Worm (Caenorhabditis elegans) whole organism, L3 larva: ENCODE results near the gene kxd-1.
A peak's percentile ranks its signal among the peaks of the same experiment; 100 is the strongest.

Source experiments
- R02D3.7 ChIP-seq: fragments of 150-350 bp; optimal IDR thresholded peaks from 2 replicates; lab custom pipeline; 2014; ENCODE audit warnings: missing biosample characterization, missing genetic modification characterization
- ZK546.5 ChIP-seq: sonication (generic microtip); optimal IDR thresholded peaks from 2 replicates; lab custom pipeline; 2017; ENCODE audit warnings: missing biosample characterization, missing genetic modification characterization
- ama-1 ChIP-seq: fragments of 150-350 bp; optimal IDR thresholded peaks from 2 replicates; lab custom pipeline; 2018
- ceh-28 ChIP-seq: fragments of 150-350 bp; optimal IDR thresholded peaks from 2 replicates; lab custom pipeline; 2014; ENCODE audit warnings: missing biosample characterization, missing genetic modification reagents, missing genetic modification characterization
- ceh-82 ChIP-seq: fragments of 150-350 bp; optimal IDR thresholded peaks from 2 replicates; lab custom pipeline; 2014; ENCODE audit warnings: missing biosample characterization, missing genetic modification characterization
- ceh-9 ChIP-seq: sonication (generic microtip); optimal IDR thresholded peaks from 2 replicates; lab custom pipeline; 2018; ENCODE audit warnings: missing biosample characterization, missing genetic modification characterization
- daf-12 ChIP-seq: fragments of 150-350 bp; optimal IDR thresholded peaks from 2 replicates; lab custom pipeline; 2014; ENCODE audit warnings: missing biosample characterization, missing genetic modification reagents, missing genetic modification characterization
- egl-27 ChIP-seq: sonication (generic microtip); optimal IDR thresholded peaks from 4 replicates; lab custom pipeline; 2017; ENCODE audit warnings: missing biosample characterization, missing genetic modification reagents, missing genetic modification characterization
- egl-5 ChIP-seq: fragments of 150-350 bp; optimal IDR thresholded peaks from 2 replicates; lab custom pipeline; 2017; ENCODE audit warnings: missing biosample characterization, missing genetic modification reagents, missing genetic modification characterization, inconsistent platforms
- elt-1 ChIP-seq: fragments of 150-350 bp; optimal IDR thresholded peaks from 2 replicates; lab custom pipeline; 2014; ENCODE audit warnings: missing biosample characterization, missing genetic modification characterization
- elt-3 ChIP-seq, 3 experiments: fragments of 150-350 bp in 1 of 3; sonication (generic microtip) in 2 of 3; optimal IDR thresholded peaks; 2 replicates in 2 of 3; 4 replicates in 1 of 3; lab custom pipeline; 2014 to 2017; ENCODE audit warnings: missing biosample characterization in 3 of 3, missing genetic modification characterization in 3 of 3
- eor-1 ChIP-seq, 2 experiments: fragments of 150-350 bp; optimal IDR thresholded peaks; 2 replicates each; lab custom pipeline; 2014 to 2018; ENCODE audit warnings: missing biosample characterization in 2 of 2, missing genetic modification characterization in 2 of 2
- fkh-10 ChIP-seq: sonication (generic microtip); optimal IDR thresholded peaks from 2 replicates; lab custom pipeline; 2017; ENCODE audit warnings: missing biosample characterization, missing genetic modification reagents, missing genetic modification characterization
- fkh-2 ChIP-seq: fragments of 150-350 bp; optimal IDR thresholded peaks from 2 replicates; lab custom pipeline; 2014; ENCODE audit warnings: missing biosample characterization, missing genetic modification reagents, missing genetic modification characterization
- fos-1 ChIP-seq: fragments of 150-350 bp; optimal IDR thresholded peaks from 2 replicates; lab custom pipeline; 2014; ENCODE audit warnings: missing biosample characterization, missing genetic modification characterization
- hmg-11 ChIP-seq: sonication (generic microtip); optimal IDR thresholded peaks from 2 replicates; lab custom pipeline; 2016; ENCODE audit warnings: missing genetic modification characterization, missing compliant biosample characterization
- lin-15B ChIP-seq: fragments of 150-350 bp; optimal IDR thresholded peaks from 2 replicates; lab custom pipeline; 2014; ENCODE audit warnings: missing biosample characterization, missing genetic modification characterization
- lin-39 ChIP-seq: fragments of 150-350 bp; optimal IDR thresholded peaks from 2 replicates; lab custom pipeline; 2018; ENCODE audit warnings: missing biosample characterization, missing genetic modification reagents, missing genetic modification characterization
- lsy-12 ChIP-seq: sonication (generic microtip); optimal IDR thresholded peaks from 2 replicates; lab custom pipeline; 2016; ENCODE audit warnings: mild to moderate bottlenecking, missing genetic modification characterization, missing compliant biosample characterization
- mdl-1 ChIP-seq: fragments of 150-350 bp; optimal IDR thresholded peaks from 2 replicates; lab custom pipeline; 2014; ENCODE audit warnings: missing biosample characterization, missing genetic modification characterization
- nfya-1 ChIP-seq: sonication (generic microtip); optimal IDR thresholded peaks from 2 replicates; lab custom pipeline; 2017; ENCODE audit warnings: missing genetic modification characterization, mild to moderate bottlenecking, missing compliant biosample characterization, antibody characterized with exemption, moderate library complexity; ENCODE audit not compliant: insufficient read depth
- nhr-11 ChIP-seq: fragments of 150-350 bp; optimal IDR thresholded peaks from 2 replicates; lab custom pipeline; 2014; ENCODE audit warnings: missing biosample characterization, missing genetic modification characterization
- nhr-12 ChIP-seq: fragments of 150-350 bp; optimal IDR thresholded peaks from 2 replicates; lab custom pipeline; 2014; ENCODE audit warnings: missing biosample characterization, missing genetic modification characterization
- nhr-23 ChIP-seq: fragments of 150-350 bp; optimal IDR thresholded peaks from 2 replicates; lab custom pipeline; 2014; ENCODE audit warnings: missing biosample characterization, missing genetic modification reagents, missing genetic modification characterization
- nhr-237 ChIP-seq: fragments of 150-350 bp; optimal IDR thresholded peaks from 2 replicates; lab custom pipeline; 2014; ENCODE audit warnings: missing biosample characterization, missing genetic modification characterization
- nhr-67 ChIP-seq: fragments of 150-350 bp; optimal IDR thresholded peaks from 2 replicates; lab custom pipeline; 2014; ENCODE audit warnings: missing biosample characterization, missing genetic modification characterization
- nhr-76 ChIP-seq: fragments of 150-350 bp; sonication (generic microtip); optimal IDR thresholded peaks from 5 replicates; lab custom pipeline; 2014; ENCODE audit warnings: missing biosample characterization, missing genetic modification characterization
- nhr-77 ChIP-seq: fragments of 150-350 bp; optimal IDR thresholded peaks from 2 replicates; lab custom pipeline; 2014; ENCODE audit warnings: missing biosample characterization, missing genetic modification characterization
- pha-4 ChIP-seq: fragments of 150-350 bp; optimal IDR thresholded peaks from 2 replicates; lab custom pipeline; 2014; ENCODE audit warnings: missing biosample characterization, missing genetic modification reagents, missing genetic modification characterization
- pqm-1 ChIP-seq: fragments of 150-350 bp; optimal IDR thresholded peaks from 2 replicates; lab custom pipeline; 2017; ENCODE audit warnings: missing biosample characterization, missing genetic modification characterization, inconsistent platforms
- sea-2 ChIP-seq: fragments of 150-350 bp; sonication (generic microtip); optimal IDR thresholded peaks from 4 replicates; lab custom pipeline; 2014; ENCODE audit warnings: missing biosample characterization, missing genetic modification reagents, missing genetic modification characterization
- skn-1 ChIP-seq: fragments of 150-350 bp; optimal IDR thresholded peaks from 2 replicates; lab custom pipeline; 2014; ENCODE audit warnings: missing biosample characterization, missing genetic modification characterization
- snpc-4 ChIP-seq: fragments of 150-350 bp; optimal IDR thresholded peaks from 2 replicates; lab custom pipeline; 2014; ENCODE audit warnings: missing biosample characterization, missing genetic modification characterization
- unc-39 ChIP-seq: sonication (generic microtip); optimal IDR thresholded peaks from 4 replicates; lab custom pipeline; 2017; ENCODE audit warnings: missing biosample characterization, missing genetic modification characterization
- unc-62 ChIP-seq: fragments of 150-350 bp; sonication (generic microtip); optimal IDR thresholded peaks from 4 replicates; lab custom pipeline; 2014; ENCODE audit warnings: missing biosample characterization, missing genetic modification reagents, missing genetic modification characterization
- zag-1 ChIP-seq: fragments of 150-350 bp; optimal IDR thresholded peaks from 2 replicates; lab custom pipeline; 2014; ENCODE audit warnings: missing biosample characterization, missing genetic modification characterization
- ztf-11 ChIP-seq: fragments of 150-350 bp; optimal IDR thresholded peaks from 2 replicates; lab custom pipeline; 2014; ENCODE audit warnings: missing biosample characterization, missing genetic modification characterization
- ztf-4 ChIP-seq: fragments of 150-350 bp; optimal IDR thresholded peaks from 2 replicates; lab custom pipeline; 2014; ENCODE audit warnings: missing biosample characterization, missing genetic modification characterization

The kxd-1 gene

ce11 chrV:7201353-7201752, 19.9 kb upstream of the kxd-1 start:
- no peak for TF ChIP-seq ceh-28 (tag; lab: Kevin White, UChicago)
- TF ChIP-seq unc-62, result no peak
- no peak for TF ChIP-seq nhr-23 (tag; lab: Kevin White, UChicago)
- no peak for TF ChIP-seq skn-1 (tag; lab: Kevin White, UChicago)
- TF ChIP-seq fos-1, result no peak

ce11 chrV:7209001-7209400, 12.3 kb upstream of the kxd-1 start:
- TF ChIP-seq nhr-67 (tag; lab: Kevin White, UChicago) (no peak), pha-4 (tag; lab: Kevin White, UChicago) (no peak), unc-39 (no peak), nhr-11 (tag; lab: Kevin White, UChicago) (no peak), egl-5 (tag; lab: Kevin White, UChicago) (no peak), nhr-237 (tag; lab: Kevin White, UChicago) (no peak), fkh-2 (no peak), nhr-76 (tag; lab: Kevin White, UChicago) (no peak), snpc-4 (tag; lab: Kevin White, UChicago) (no peak), eor-1 (tag; optimal IDR thresholded peaks at IDR 0.05; lab: Kevin White, UChicago) (no peak), ZK546.5 (tag; lab: Kevin White, UChicago) (no peak), elt-3 (tag; optimal IDR thresholded peaks at IDR 0.05; lab: Kevin White, UChicago) (no peak), elt-1 (tag; lab: Kevin White, UChicago) (no peak), ceh-28 (tag; lab: Kevin White, UChicago) (no peak)

- TF ChIP-seq nhr-237 (tag; lab: Kevin White, UChicago) (no peak), zag-1 (tag; lab: Kevin White, UChicago) (no peak), mdl-1 (no peak), egl-5 (tag; lab: Kevin White, UChicago) (no peak), ceh-9 (tag; lab: Kevin White, UChicago) (no peak), nhr-23 (tag; lab: Kevin White, UChicago) (no peak), lsy-12 (no peak), ceh-82 (tag; lab: Kevin White, UChicago) (no peak), daf-12 (tag; lab: Kevin White, UChicago) (no peak), ztf-11 (tag; lab: Kevin White, UChicago) (no peak), egl-27 (no peak)
- TF ChIP-seq, all 47 proteins: peak for 0
Measured at ce11 chrV:7214802-7215201, 6.5 kb upstream of the kxd-1 start, which contains the start of gene soap-1. soap-1 (minus strand) TSS chrV:7214902.

ce11 chrV:7216016-7216415, 5.3 kb upstream of the kxd-1 start:
- TF ChIP-seq ceh-9 (tag; lab: Kevin White, UChicago), result no peak
- peak; percentile 46 for TF ChIP-seq nfya-1 (tag; lab: Kevin White, UChicago)
- TF ChIP-seq lin-39 (tag; lab: Kevin White, UChicago), result peak; percentile 16
- peak; percentile 11 for TF ChIP-seq snpc-4 (tag; lab: Kevin White, UChicago)
- peak; percentile 28 for TF ChIP-seq lin-15B
- no peak for TF ChIP-seq skn-1 (tag; lab: Kevin White, UChicago)
- TF ChIP-seq hmg-11 (tag; lab: Kevin White, UChicago), result peak; percentile 44

- TF ChIP-seq fkh-10, result no peak
- TF ChIP-seq lin-15B, result no peak
- TF ChIP-seq ztf-4 (tag; lab: Kevin White, UChicago), result no peak
- no peak for TF ChIP-seq ZK546.5 (tag; lab: Kevin White, UChicago)
- no peak for TF ChIP-seq snpc-4 (tag; lab: Kevin White, UChicago)
- TF ChIP-seq unc-62, result no peak
- no peak for TF ChIP-seq ama-1 (lab: Kevin White, UChicago)
- TF ChIP-seq sea-2 (GFP tag; lab: Kevin White, UChicago), result no peak
- TF ChIP-seq lin-39 (tag; lab: Kevin White, UChicago), result no peak
- TF ChIP-seq hmg-11 (tag; lab: Kevin White, UChicago), result no peak
- TF ChIP-seq nhr-77 (tag; lab: Kevin White, UChicago), result no peak
- TF ChIP-seq egl-27, result no peak
- no peak for TF ChIP-seq R02D3.7 (tag; lab: Kevin White, UChicago)
- no peak for TF ChIP-seq nhr-23 (tag; lab: Kevin White, UChicago)
- no peak for TF ChIP-seq pqm-1 (tag; lab: Kevin White, UChicago)
- no peak for TF ChIP-seq nhr-12 (tag; lab: Kevin White, UChicago)
- TF ChIP-seq lsy-12, result no peak
Measured at ce11 chrV:7218988-7219387, 2.3 kb upstream of the kxd-1 start, which contains the start of gene C13F10.5. C13F10.5 (minus strand) TSS chrV:7219088.
